Fruit fly (Drosophila melanogaster): ENCODE results near the gene Dred.

dm6 chr3L:19544105-19544504 lies at the start of gene Dred, which contains the start of gene CG46434:
- TF ChIP-seq Hr39 (GFP tag; optimal IDR thresholded peaks at IDR 0.05) (no peak), Lpt (GFP tag; optimal IDR thresholded peaks at IDR 0.05) (no peak), CG10631 (GFP tag; optimal IDR thresholded peaks at IDR 0.05) (no peak), vri (GFP tag; optimal IDR thresholded peaks at IDR 0.05) (no peak), CG8632 (GFP tag; optimal IDR thresholded peaks at IDR 0.05) (no peak), topi (GFP tag; optimal IDR thresholded peaks at IDR 0.05) (no peak), CG8319 (GFP tag; optimal IDR thresholded peaks at IDR 0.05) (no peak), net (GFP tag; optimal IDR thresholded peaks at IDR 0.05) (no peak), spab (GFP tag; optimal IDR thresholded peaks at IDR 0.05) (no peak), CG10669 (GFP tag; optimal IDR thresholded peaks at IDR 0.05) (no peak), CG31627 (GFP tag; optimal IDR thresholded peaks at IDR 0.05) (no peak), esn (GFP tag; optimal IDR thresholded peaks at IDR 0.05) (no peak), CG6163 (GFP tag; IDR thresholded peaks at IDR 0.05) (no peak)

Measured in whole organism, prepupa.